Fruit fly (Drosophila melanogaster) whole organism, embryonic: Measurements from ENCODE around the gene Gpdh3.

Experiments
- ATbp ChIP-seq: fragments of 200-800 bp; sonication (Bioruptor generic); optimal IDR thresholded peaks from 2 replicates; lab custom pipeline; 2017; ENCODE audit warnings: missing biosample characterization, mild to moderate bottlenecking, missing genetic modification characterization, missing genetic modification reagents
- Antp ChIP-seq: fragments of 200-800 bp; sonication (Bioruptor generic); optimal IDR thresholded peaks from 3 replicates; lab custom pipeline; 2016; ENCODE audit warnings: missing biosample characterization, missing genetic modification characterization
- Atf-2 ChIP-seq: fragments of 200-800 bp; sonication (Bioruptor generic); optimal IDR thresholded peaks from 2 replicates; lab custom pipeline; 2016; ENCODE audit warnings: missing biosample characterization, missing genetic modification characterization
- Atf6 ChIP-seq: fragments of 200-800 bp; sonication (Bioruptor generic); IDR thresholded peaks from 2 replicates; pipeline ENCODE4 v1.3.6; 2022; ENCODE audit warnings: missing biosample characterization, missing genetic modification characterization
- CG10543 ChIP-seq: fragments of 200-800 bp; sonication (Bioruptor generic); optimal IDR thresholded peaks from 3 replicates; lab custom pipeline; 2017; ENCODE audit warnings: missing biosample characterization, mild to moderate bottlenecking, missing genetic modification characterization, moderate library complexity
- CG10654 ChIP-seq: fragments of 200-800 bp; sonication (Bioruptor generic); optimal IDR thresholded peaks from 2 replicates; lab custom pipeline; 2016; ENCODE audit warnings: missing biosample characterization, missing genetic modification characterization
- CG11504 ChIP-seq: fragments of 200-800 bp; sonication (Bioruptor generic); optimal IDR thresholded peaks from 3 replicates; lab custom pipeline; 2019; ENCODE audit warnings: missing biosample characterization, mild to moderate bottlenecking, missing genetic modification characterization, moderate library complexity
- CG11723 ChIP-seq: fragments of 200-800 bp; sonication (Bioruptor generic); optimal IDR thresholded peaks from 2 replicates; lab custom pipeline; 2017; ENCODE audit warnings: missing biosample characterization, mild to moderate bottlenecking, missing genetic modification characterization
- CG12104 ChIP-seq: fragments of 200-800 bp; sonication (Bioruptor generic); optimal IDR thresholded peaks from 3 replicates; lab custom pipeline; 2016; ENCODE audit warnings: missing biosample characterization, missing genetic modification characterization
- CG12219 ChIP-seq: fragments of 200-800 bp; sonication (Bioruptor generic); optimal IDR thresholded peaks from 3 replicates; lab custom pipeline; 2018; ENCODE audit warnings: missing biosample characterization, mild to moderate bottlenecking, missing genetic modification characterization
- CG13123 ChIP-seq: fragments of 200-800 bp; sonication (Bioruptor generic); optimal IDR thresholded peaks from 2 replicates; lab custom pipeline; 2016; ENCODE audit warnings: missing biosample characterization, missing genetic modification characterization
- CG14860 ChIP-seq: fragments of 200-800 bp; sonication (Bioruptor generic); IDR thresholded peaks from 3 replicates; pipeline ENCODE4 v1.3.6; 2022; ENCODE audit warnings: missing biosample characterization, missing genetic modification characterization; ENCODE audit not compliant: partially characterized antibody
- CG16813 ChIP-seq: fragments of 200-800 bp; sonication (Bioruptor generic); IDR thresholded peaks from 3 replicates; pipeline ENCODE4 v1.3.6; 2022; ENCODE audit warnings: missing biosample characterization, missing genetic modification characterization; ENCODE audit not compliant: partially characterized antibody
- CG17359 ChIP-seq: fragments of 200-800 bp; sonication (Bioruptor generic); optimal IDR thresholded peaks from 3 replicates; lab custom pipeline; 2018; ENCODE audit warnings: missing biosample characterization, mild to moderate bottlenecking, missing genetic modification characterization, moderate library complexity
- CG17912 ChIP-seq: fragments of 200-800 bp; sonication (Bioruptor generic); optimal IDR thresholded peaks from 2 replicates; lab custom pipeline; 2018; ENCODE audit warnings: missing biosample characterization, mild to moderate bottlenecking, missing genetic modification characterization
- CG1832 ChIP-seq: fragments of 200-800 bp; sonication (Bioruptor generic); optimal IDR thresholded peaks from 2 replicates; lab custom pipeline; 2017; ENCODE audit warnings: missing biosample characterization, mild to moderate bottlenecking, missing genetic modification characterization, inconsistent platforms
- CG18599 ChIP-seq: fragments of 200-800 bp; sonication (Bioruptor generic); optimal IDR thresholded peaks from 3 replicates; lab custom pipeline; 2017; ENCODE audit warnings: missing biosample characterization, missing genetic modification characterization, mild to moderate bottlenecking, moderate library complexity, missing genetic modification reagents
- CG2116 ChIP-seq: fragments of 200-800 bp; sonication (Bioruptor generic); optimal IDR thresholded peaks from 3 replicates; lab custom pipeline; 2018; ENCODE audit warnings: missing biosample characterization, mild to moderate bottlenecking, missing genetic modification characterization
- CG2712 ChIP-seq: fragments of 200-800 bp; optimal IDR thresholded peaks from 3 replicates; lab custom pipeline; 2019; ENCODE audit warnings: missing biosample characterization, mild to moderate bottlenecking, missing genetic modification characterization, moderate library complexity
- CG2889 ChIP-seq: fragments of 200-800 bp; sonication (Bioruptor generic); IDR thresholded peaks from 3 replicates; pipeline ENCODE4 v1.3.6; 2022; ENCODE audit warnings: missing biosample characterization, missing genetic modification characterization
- CG34376 ChIP-seq: fragments of 200-800 bp; sonication (Bioruptor generic); optimal IDR thresholded peaks from 2 replicates; lab custom pipeline; 2018; ENCODE audit warnings: missing biosample characterization, mild to moderate bottlenecking, missing genetic modification characterization
- CG4730 ChIP-seq: fragments of 200-800 bp; sonication (Bioruptor generic); IDR thresholded peaks from 2 replicates; pipeline ENCODE4 v1.3.6; 2022; ENCODE audit warnings: missing biosample characterization, missing genetic modification characterization
- CG5953 ChIP-seq: fragments of 200-800 bp; sonication (Bioruptor generic); IDR thresholded peaks from 2 replicates; pipeline ENCODE4 v1.3.6; 2022; ENCODE audit warnings: missing biosample characterization, missing genetic modification characterization
- CG7963 ChIP-seq: fragments of 200-800 bp; sonication (Bioruptor generic); IDR thresholded peaks from 3 replicates; pipeline ENCODE4 v1.3.6; 2022; ENCODE audit warnings: missing biosample characterization, missing genetic modification characterization; ENCODE audit not compliant: partially characterized antibody
- D ChIP-seq, 2 experiments: fragments of 200-800 bp in 1 of 2; fragments of >200 bp in 1 of 2; sonication (Bioruptor generic) in 1 of 2; optimal IDR thresholded peaks; 2 replicates in 1 of 2; 3 replicates in 1 of 2; lab custom pipeline; 2017; ENCODE audit warnings: mild to moderate bottlenecking in 1 of 2, missing biosample characterization in 1 of 2, missing genetic modification characterization in 1 of 2, missing genetic modification reagents in 1 of 2
- D19B ChIP-seq: fragments of 200-800 bp; sonication (Bioruptor generic); optimal IDR thresholded peaks from 2 replicates; lab custom pipeline; 2017; ENCODE audit warnings: missing biosample characterization, mild to moderate bottlenecking, missing genetic modification characterization
- HHEX ChIP-seq: fragments of 200-800 bp; sonication (Bioruptor generic); optimal IDR thresholded peaks from 3 replicates; lab custom pipeline; 2017; ENCODE audit warnings: missing biosample characterization, mild to moderate bottlenecking, missing genetic modification characterization, missing genetic modification reagents
- Nf-YC ChIP-seq: fragments of 200-800 bp; optimal IDR thresholded peaks from 3 replicates; lab custom pipeline; 2019; ENCODE audit warnings: missing biosample characterization, mild to moderate bottlenecking, missing genetic modification characterization, moderate library complexity
- NfI ChIP-seq: fragments of 200-800 bp; sonication (Bioruptor generic); optimal IDR thresholded peaks from 3 replicates; lab custom pipeline; 2018; ENCODE audit warnings: missing biosample characterization, mild to moderate bottlenecking, missing genetic modification characterization, moderate library complexity
- Oaz ChIP-seq: fragments of 200-800 bp; sonication (Bioruptor generic); IDR thresholded peaks from 2 replicates; pipeline ENCODE4 v1.3.6; 2022; ENCODE audit warnings: missing biosample characterization, missing genetic modification characterization
- Oli ChIP-seq: fragments of 200-800 bp; sonication (Bioruptor generic); optimal IDR thresholded peaks from 2 replicates; lab custom pipeline; 2018; ENCODE audit warnings: missing biosample characterization, mild to moderate bottlenecking, missing genetic modification characterization, moderate library complexity
- Spps ChIP-seq: fragments of 200-800 bp; sonication (Bioruptor generic); optimal IDR thresholded peaks from 2 replicates; lab custom pipeline; 2018; ENCODE audit warnings: missing biosample characterization, mild to moderate bottlenecking, missing genetic modification characterization
- chinmo ChIP-seq: fragments of 200-800 bp; sonication (Bioruptor generic); IDR thresholded peaks from 4 replicates; pipeline ENCODE4 v1.3.6; 2022; ENCODE audit warnings: missing biosample characterization, missing genetic modification characterization; ENCODE audit not compliant: partially characterized antibody
- cwo ChIP-seq: fragments of 200-800 bp; sonication (Bioruptor generic); optimal IDR thresholded peaks from 3 replicates; lab custom pipeline; 2017; ENCODE audit warnings: missing biosample characterization, missing genetic modification characterization, mild to moderate bottlenecking, moderate library complexity, missing genetic modification reagents
- dati ChIP-seq: fragments of 200-800 bp; sonication (Bioruptor generic); IDR thresholded peaks from 2 replicates; pipeline ENCODE4 v1.3.6; 2022; ENCODE audit warnings: missing biosample characterization, missing genetic modification characterization
- dmrt99B ChIP-seq: fragments of 200-800 bp; sonication (Bioruptor generic); optimal IDR thresholded peaks from 2 replicates; lab custom pipeline; 2018; ENCODE audit warnings: missing biosample characterization, mild to moderate bottlenecking, missing genetic modification characterization, moderate library complexity
- hb ChIP-seq: fragments of 200-800 bp; sonication (Bioruptor generic); IDR thresholded peaks from 3 replicates; pipeline ENCODE4 v1.3.6; 2022; ENCODE audit warnings: missing biosample characterization, missing genetic modification characterization; ENCODE audit not compliant: partially characterized antibody
- kah ChIP-seq: fragments of 200-800 bp; sonication (Bioruptor generic); optimal IDR thresholded peaks from 2 replicates; lab custom pipeline; 2018; ENCODE audit warnings: missing biosample characterization, mild to moderate bottlenecking, missing genetic modification characterization
- kay ChIP-seq: fragments of 200-800 bp; sonication (Bioruptor generic); optimal IDR thresholded peaks from 2 replicates; lab custom pipeline; 2016; ENCODE audit warnings: missing biosample characterization, missing genetic modification characterization
- ken ChIP-seq: fragments of 200-800 bp; sonication (Bioruptor generic); IDR thresholded peaks from 3 replicates; pipeline ENCODE4 v1.3.6; 2022; ENCODE audit warnings: missing biosample characterization, missing genetic modification characterization
- lilli ChIP-seq: fragments of 200-800 bp; sonication (Bioruptor generic); optimal IDR thresholded peaks from 3 replicates; lab custom pipeline; 2016; ENCODE audit warnings: missing biosample characterization, missing genetic modification characterization
- luna ChIP-seq: fragments of 200-800 bp; sonication (Bioruptor generic); optimal IDR thresholded peaks from 2 replicates; lab custom pipeline; 2016; ENCODE audit warnings: missing biosample characterization, missing genetic modification characterization
- pan ChIP-seq, 4 experiments: fragments of >200 bp in 3 of 4; fragments of 200-800 bp in 1 of 4; sonication (Bioruptor generic) in 1 of 4; optimal IDR thresholded peaks in 3 of 4; IDR thresholded peaks in 1 of 4; 2 replicates each; pipeline versions ENCODE4 v1.3.6 to Lab custom; 2017 to 2022; ENCODE audit warnings: missing biosample characterization in 2 of 4, missing genetic modification characterization in 2 of 4, mixed read lengths in 1 of 4
- ro ChIP-seq: fragments of 200-800 bp; sonication (Bioruptor generic); IDR thresholded peaks from 2 replicates; pipeline ENCODE4 v1.3.6; 2022; ENCODE audit warnings: missing biosample characterization, missing genetic modification characterization
- run ChIP-seq: fragments of 200-800 bp; sonication (Bioruptor generic); optimal IDR thresholded peaks from 3 replicates; lab custom pipeline; 2018; ENCODE audit warnings: missing biosample characterization, mild to moderate bottlenecking, missing genetic modification characterization
- sc ChIP-seq, 3 experiments: fragments of >200 bp in 2 of 3; fragments of 200-800 bp in 1 of 3; sonication (Bioruptor generic) in 1 of 3; optimal IDR thresholded peaks; 2 replicates in 2 of 3; 3 replicates in 1 of 3; lab custom pipeline; 2017; ENCODE audit warnings: mild to moderate bottlenecking in 1 of 3, missing biosample characterization in 1 of 3, missing genetic modification characterization in 1 of 3, missing genetic modification reagents in 1 of 3
- slbo ChIP-seq: fragments of 200-800 bp; sonication (Bioruptor generic); IDR thresholded peaks from 2 replicates; pipeline ENCODE4 v1.3.6; 2022; ENCODE audit warnings: missing biosample characterization, missing genetic modification characterization
- ssp ChIP-seq: fragments of 200-800 bp; sonication (Bioruptor generic); IDR thresholded peaks from 2 replicates; pipeline ENCODE4 v1.3.6; 2022; ENCODE audit warnings: missing biosample characterization, missing genetic modification characterization
- tx ChIP-seq: fragments of 200-800 bp; sonication (Bioruptor generic); optimal IDR thresholded peaks from 2 replicates; lab custom pipeline; 2016; ENCODE audit warnings: missing biosample characterization, missing genetic modification characterization

Gene Gpdh3

DNA sequence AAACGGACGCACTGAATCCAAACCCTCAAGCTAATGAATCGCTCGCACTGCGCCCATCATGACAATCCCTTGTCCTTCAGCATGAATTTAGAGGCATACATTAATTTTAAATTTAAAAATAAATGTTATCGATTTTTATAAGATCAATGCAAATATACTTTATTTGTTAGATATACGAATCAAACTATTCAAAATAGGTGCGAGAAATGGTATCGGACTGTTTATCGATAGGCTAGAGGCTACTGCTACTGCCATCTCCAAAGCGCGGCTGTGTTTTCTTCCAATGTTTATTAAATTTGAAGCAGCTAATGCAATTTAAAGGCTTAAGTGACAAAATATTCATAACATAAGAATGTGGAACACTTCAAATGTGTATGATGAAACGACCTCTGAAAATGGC lies 758 bp upstream of the Gpdh3 start, which contains the start of gene CG43342 (continued):
- TF ChIP-seq D (optimal IDR thresholded peaks at IDR 0.05; lab: Kevin White, UChicago) (no peak), D (GFP tag; optimal IDR thresholded peaks at IDR 0.05; lab: Kevin White, UChicago) (no peak), Antp (GFP tag; lab: Kevin White, UChicago) (no peak), pan (optimal IDR thresholded peaks at IDR 0.05; lab: Kevin White, UChicago) (no peak), pan (GFP tag; optimal IDR thresholded peaks at IDR 0.05 in 1 of 2, IDR thresholded peaks at IDR 0.05 in 1 of 2) (no peak), Nf-YC (tag; lab: Kevin White, UChicago) (no peak), CG5953 (GFP tag; lab: Robert Waterston, UW) (no peak), CG1832 (GFP tag; lab: Kevin White, UChicago) (no peak), kay (GFP tag; lab: Kevin White, UChicago) (no peak), CG18599 (no peak), CG10654 (GFP tag; lab: Kevin White, UChicago) (no peak), CG12104 (GFP tag; lab: Kevin White, UChicago) (no peak), hb (peak; percentile 82), lilli (no peak), Oli (no peak), CG13123 (GFP tag; lab: Kevin White, UChicago) (no peak), chinmo (GFP tag; lab: Robert Waterston, UW) (peak; percentile 79; the same call in 1 of the 4 replicates), HHEX (no peak), CG7963 (GFP tag; lab: Robert Waterston, UW) (peak; percentile 84), CG14860 (GFP tag; lab: Robert Waterston, UW) (peak; percentile 82), CG17359 (tag; lab: Kevin White, UChicago) (no peak), D19B (GFP tag; lab: Kevin White, UChicago) (no peak), CG2889 (GFP tag; lab: Robert Waterston, UW) (no peak), CG11504 (tag; lab: Kevin White, UChicago) (no peak), CG16813 (GFP tag; lab: Robert Waterston, UW) (peak; percentile 75), dmrt99B (tag; lab: Kevin White, UChicago) (no peak), Atf-2 (no peak), ro (GFP tag; lab: Robert Waterston, UW) (no peak), ssp (GFP tag; lab: Robert Waterston, UW) (no peak), CG2712 (tag; lab: Kevin White, UChicago) (peak; percentile 46), kah (GFP tag; lab: Kevin White, UChicago) (no peak), sc (optimal IDR thresholded peaks at IDR 0.05; lab: Kevin White, UChicago) (no peak), sc (GFP tag; optimal IDR thresholded peaks at IDR 0.05; lab: Kevin White, UChicago) (no peak), cwo (no peak), CG10543 (GFP tag; lab: Kevin White, UChicago) (no peak), Atf6 (GFP tag; lab: Robert Waterston, UW) (no peak), Oaz (GFP tag; lab: Robert Waterston, UW) (no peak), CG2116 (GFP tag; lab: Kevin White, UChicago) (peak; percentile 69), CG11723 (GFP tag; lab: Kevin White, UChicago) (no peak), Spps (no peak), run (tag; lab: Kevin White, UChicago) (no peak), slbo (no peak), CG4730 (GFP tag; lab: Robert Waterston, UW) (no peak), CG17912 (GFP tag; lab: Kevin White, UChicago) (no peak), luna (no peak), NfI (no peak), ATbp (GFP tag; lab: Kevin White, UChicago) (no peak), ken (GFP tag; lab: Robert Waterston, UW) (no peak), tx (GFP tag; lab: Kevin White, UChicago) (no peak), CG12219 (GFP tag; lab: Kevin White, UChicago) (no peak), CG34376 (GFP tag; lab: Kevin White, UChicago) (no peak), dati (GFP tag; lab: Robert Waterston, UW) (no peak)
